Fruit fly (Drosophila melanogaster) whole organism, embryonic: ENCODE data around the gene CG5096.

Source experiments
- Awh ChIP-seq: fragments of 200-800 bp; sonication (Bioruptor generic); IDR thresholded peaks from 2 replicates; pipeline ENCODE4, ENCODE4 v1.3.6; 2022; ENCODE audit warnings: missing biosample characterization, missing genetic modification characterization
- Blimp-1 ChIP-seq: fragments of 200-800 bp; sonication (Bioruptor generic); optimal IDR thresholded peaks from 3 replicates; lab custom pipeline; 2018; ENCODE audit warnings: missing biosample characterization, missing genetic modification characterization, mild to moderate bottlenecking, moderate library complexity, missing genetic modification reagents
- CG1024 ChIP-seq: fragments of 200-800 bp; sonication (Bioruptor generic); IDR thresholded peaks from 2 replicates; pipeline ENCODE4 v1.3.6; 2022; ENCODE audit warnings: missing biosample characterization, missing genetic modification characterization
- CG10462 ChIP-seq: fragments of 200-800 bp; sonication (Bioruptor generic); optimal IDR thresholded peaks from 2 replicates; lab custom pipeline; 2016; ENCODE audit warnings: missing biosample characterization, missing genetic modification characterization
- CG10654 ChIP-seq: fragments of 200-800 bp; sonication (Bioruptor generic); optimal IDR thresholded peaks from 2 replicates; lab custom pipeline; 2016; ENCODE audit warnings: missing biosample characterization, missing genetic modification characterization
- CG11560 ChIP-seq: fragments of 200-800 bp; sonication (Bioruptor generic); IDR thresholded peaks from 3 replicates; pipeline ENCODE4 v1.3.6; 2022; ENCODE audit warnings: missing biosample characterization, missing genetic modification characterization
- CG1233 ChIP-seq: fragments of 200-800 bp; sonication (Bioruptor generic); optimal IDR thresholded peaks from 4 replicates; lab custom pipeline; 2018; ENCODE audit warnings: missing biosample characterization, mild to moderate bottlenecking, missing genetic modification characterization
- CG12744 ChIP-seq: fragments of 200-800 bp; sonication (Bioruptor generic); optimal IDR thresholded peaks from 2 replicates; lab custom pipeline; 2016; ENCODE audit warnings: missing biosample characterization, missing genetic modification characterization
- CG13894 ChIP-seq: fragments of 200-800 bp; sonication (Bioruptor generic); optimal IDR thresholded peaks from 3 replicates; lab custom pipeline; 2018; ENCODE audit warnings: missing biosample characterization, mild to moderate bottlenecking, missing genetic modification characterization, moderate library complexity
- CG14710 ChIP-seq: fragments of 200-800 bp; sonication (Bioruptor generic); optimal IDR thresholded peaks from 3 replicates; lab custom pipeline; 2019; ENCODE audit warnings: missing biosample characterization, mild to moderate bottlenecking, missing genetic modification characterization, moderate library complexity
- CG15601 ChIP-seq: fragments of 200-800 bp; sonication (Bioruptor generic); optimal IDR thresholded peaks from 3 replicates; lab custom pipeline; 2019; ENCODE audit warnings: missing biosample characterization, mild to moderate bottlenecking, missing genetic modification characterization, moderate library complexity
- CG15696 ChIP-seq: fragments of 200-800 bp; sonication (Bioruptor generic); optimal IDR thresholded peaks from 2 replicates; lab custom pipeline; 2019; ENCODE audit warnings: missing biosample characterization, mild to moderate bottlenecking, missing genetic modification characterization, moderate library complexity
- CG17385 ChIP-seq: fragments of 200-800 bp; sonication (Bioruptor generic); optimal IDR thresholded peaks from 3 replicates; lab custom pipeline; 2018; ENCODE audit warnings: missing biosample characterization, mild to moderate bottlenecking, missing genetic modification characterization
- CG17802 ChIP-seq: fragments of 200-800 bp; sonication (Bioruptor generic); optimal IDR thresholded peaks from 2 replicates; lab custom pipeline; 2018; ENCODE audit warnings: missing biosample characterization, mild to moderate bottlenecking, missing genetic modification characterization, moderate library complexity
- CG30020 ChIP-seq: fragments of 200-800 bp; optimal IDR thresholded peaks from 2 replicates; lab custom pipeline; 2019; ENCODE audit warnings: missing biosample characterization, mild to moderate bottlenecking, missing genetic modification characterization, moderate library complexity
- CG33213 ChIP-seq: fragments of 200-800 bp; sonication (Bioruptor generic); optimal IDR thresholded peaks from 3 replicates; lab custom pipeline; 2016; ENCODE audit warnings: missing biosample characterization, missing genetic modification characterization
- CG33557 ChIP-seq: fragments of 200-800 bp; sonication (Bioruptor generic); optimal IDR thresholded peaks from 2 replicates; lab custom pipeline; 2019; ENCODE audit warnings: missing biosample characterization, mild to moderate bottlenecking, missing genetic modification characterization, moderate library complexity
- CG34224 ChIP-seq: fragments of 200-800 bp; sonication (Bioruptor generic); IDR thresholded peaks from 3 replicates; pipeline ENCODE4 v1.3.6; 2022; ENCODE audit warnings: missing biosample characterization, missing genetic modification characterization; ENCODE audit not compliant: partially characterized antibody
- CG34376 ChIP-seq: fragments of 200-800 bp; sonication (Bioruptor generic); optimal IDR thresholded peaks from 2 replicates; lab custom pipeline; 2018; ENCODE audit warnings: missing biosample characterization, mild to moderate bottlenecking, missing genetic modification characterization
- CG7372 ChIP-seq: fragments of 200-800 bp; sonication (Bioruptor generic); IDR thresholded peaks from 2 replicates; pipeline ENCODE4 v1.3.6; 2022; ENCODE audit warnings: missing biosample characterization, missing genetic modification characterization
- CG7963 ChIP-seq: fragments of 200-800 bp; sonication (Bioruptor generic); IDR thresholded peaks from 3 replicates; pipeline ENCODE4 v1.3.6; 2022; ENCODE audit warnings: missing biosample characterization, missing genetic modification characterization; ENCODE audit not compliant: partially characterized antibody
- CG8478 ChIP-seq: fragments of >200 bp; optimal IDR thresholded peaks from 2 replicates; lab custom pipeline; 2018
- CG9817 ChIP-seq: fragments of 200-800 bp; sonication (Bioruptor generic); optimal IDR thresholded peaks from 2 replicates; lab custom pipeline; 2018; ENCODE audit warnings: missing biosample characterization, mild to moderate bottlenecking, missing genetic modification characterization, moderate library complexity
- E2f2 ChIP-seq: fragments of 200-800 bp; sonication (Bioruptor generic); IDR thresholded peaks from 2 replicates; pipeline ENCODE4 v1.3.6; 2022; ENCODE audit warnings: missing biosample characterization, missing genetic modification characterization
- Eip74EF ChIP-seq, 2 experiments: fragments of 200-800 bp in 1 of 2; fragments of >200 bp in 1 of 2; sonication (Bioruptor generic) in 1 of 2; optimal IDR thresholded peaks; 2 replicates each; lab custom pipeline; 2017 to 2019; ENCODE audit warnings: missing biosample characterization in 2 of 2, missing genetic modification characterization in 2 of 2, mild to moderate bottlenecking in 1 of 2, moderate library complexity in 1 of 2
- Ets65A ChIP-seq: fragments of 200-800 bp; sonication (Bioruptor generic); peaks from one replicate; lab custom pipeline; 2016; ENCODE audit warnings: missing biosample characterization, missing genetic modification characterization
- H2.0 ChIP-seq: fragments of 200-800 bp; sonication (Bioruptor generic); IDR thresholded peaks from 2 replicates; pipeline ENCODE4 v1.3.6; 2022; ENCODE audit warnings: missing biosample characterization, missing genetic modification characterization
- MBD-R2 ChIP-seq: fragments of 200-800 bp; sonication (Bioruptor generic); IDR thresholded peaks from 2 replicates; pipeline ENCODE4 v1.3.6; 2022; ENCODE audit warnings: missing biosample characterization, missing genetic modification characterization
- Med ChIP-seq: fragments of 200-800 bp; sonication (Bioruptor generic); peaks from one replicate; lab custom pipeline; 2016; ENCODE audit warnings: missing biosample characterization, missing genetic modification characterization, mild to moderate bottlenecking, inconsistent platforms, moderate library complexity
- NC2β ChIP-seq: fragments of 200-800 bp; sonication (Bioruptor generic); optimal IDR thresholded peaks from 2 replicates; lab custom pipeline; 2016; ENCODE audit warnings: missing biosample characterization, missing genetic modification characterization
- Oli ChIP-seq: fragments of 200-800 bp; sonication (Bioruptor generic); optimal IDR thresholded peaks from 2 replicates; lab custom pipeline; 2018; ENCODE audit warnings: missing biosample characterization, mild to moderate bottlenecking, missing genetic modification characterization, moderate library complexity
- Ptx1 ChIP-seq: fragments of 200-800 bp; sonication (Bioruptor generic); IDR thresholded peaks from 2 replicates; pipeline ENCODE4 v1.3.6; 2022; ENCODE audit warnings: missing biosample characterization, missing genetic modification characterization
- Ravus ChIP-seq: fragments of 200-800 bp; sonication (Bioruptor generic); IDR thresholded peaks from 2 replicates; pipeline ENCODE4 v1.3.6; 2022; ENCODE audit warnings: missing biosample characterization, missing genetic modification characterization
- abd-A ChIP-seq: fragments of 200-800 bp; sonication (Bioruptor generic); optimal IDR thresholded peaks from 3 replicates; lab custom pipeline; 2019; ENCODE audit warnings: missing biosample characterization, mild to moderate bottlenecking, missing genetic modification characterization, moderate library complexity
- az2 ChIP-seq: fragments of 200-800 bp; sonication (Bioruptor generic); optimal IDR thresholded peaks from 3 replicates; lab custom pipeline; 2016; ENCODE audit warnings: missing biosample characterization, missing genetic modification characterization
- dpn ChIP-seq, 2 experiments: fragments of 200-800 bp; sonication (Bioruptor generic); optimal IDR thresholded peaks; 3 replicates each; lab custom pipeline; 2016; ENCODE audit warnings: missing biosample characterization in 2 of 2, missing genetic modification characterization in 2 of 2
- en ChIP-seq: fragments of 200-800 bp; sonication (Bioruptor generic); optimal IDR thresholded peaks from 2 replicates; lab custom pipeline; 2016; ENCODE audit warnings: missing biosample characterization, missing genetic modification characterization
- eve ChIP-seq, 2 experiments: fragments of >200 bp; optimal IDR thresholded peaks; 2 replicates each; lab custom pipeline; 2017; ENCODE audit warnings: missing biosample characterization in 2 of 2, missing genetic modification characterization in 2 of 2
- kay ChIP-seq: fragments of 200-800 bp; sonication (Bioruptor generic); optimal IDR thresholded peaks from 2 replicates; lab custom pipeline; 2016; ENCODE audit warnings: missing biosample characterization, missing genetic modification characterization
- ken ChIP-seq: fragments of 200-800 bp; sonication (Bioruptor generic); IDR thresholded peaks from 3 replicates; pipeline ENCODE4 v1.3.6; 2022; ENCODE audit warnings: missing biosample characterization, missing genetic modification characterization
- lmd ChIP-seq: fragments of 200-800 bp; sonication (Bioruptor generic); IDR thresholded peaks from 2 replicates; pipeline ENCODE4 v1.3.6; 2022; ENCODE audit warnings: missing biosample characterization, missing genetic modification characterization
- psq ChIP-seq: fragments of 200-800 bp; sonication (Bioruptor generic); optimal IDR thresholded peaks from 2 replicates; lab custom pipeline; 2017; ENCODE audit warnings: missing biosample characterization, missing genetic modification characterization
- sd ChIP-seq: fragments of 200-800 bp; sonication (Bioruptor generic); optimal IDR thresholded peaks from 3 replicates; lab custom pipeline; 2018; ENCODE audit warnings: missing biosample characterization, mild to moderate bottlenecking, missing genetic modification characterization, moderate library complexity
- sisA ChIP-seq: fragments of 200-800 bp; sonication (Bioruptor generic); IDR thresholded peaks from 2 replicates; pipeline ENCODE4 v1.3.6; 2022; ENCODE audit warnings: missing biosample characterization, missing genetic modification characterization
- sob ChIP-seq: fragments of 200-800 bp; sonication (Bioruptor generic); IDR thresholded peaks from 2 replicates; pipeline ENCODE4 v1.3.6; 2022; ENCODE audit warnings: missing biosample characterization, missing genetic modification characterization
- tio ChIP-seq: fragments of 200-800 bp; sonication (Bioruptor generic); optimal IDR thresholded peaks from 2 replicates; lab custom pipeline; 2017; ENCODE audit warnings: missing biosample characterization, missing genetic modification characterization, inconsistent platforms
- tna ChIP-seq: fragments of 200-800 bp; sonication (Bioruptor generic); IDR thresholded peaks from 2 replicates; pipeline ENCODE4 v1.3.6; 2022; ENCODE audit warnings: missing biosample characterization, missing genetic modification characterization; ENCODE audit not compliant: partially characterized antibody
- vnd ChIP-seq: fragments of 200-800 bp; sonication (Bioruptor generic); IDR thresholded peaks from 3 replicates; pipeline ENCODE4 v1.3.6; 2022; ENCODE audit warnings: missing biosample characterization, missing genetic modification characterization; ENCODE audit not compliant: partially characterized antibody
- zen ChIP-seq: fragments of 200-800 bp; sonication (Bioruptor generic); optimal IDR thresholded peaks from 3 replicates; lab custom pipeline; 2018; ENCODE audit warnings: missing biosample characterization, mild to moderate bottlenecking, missing genetic modification characterization, moderate library complexity

CG5096 gene

DNA sequence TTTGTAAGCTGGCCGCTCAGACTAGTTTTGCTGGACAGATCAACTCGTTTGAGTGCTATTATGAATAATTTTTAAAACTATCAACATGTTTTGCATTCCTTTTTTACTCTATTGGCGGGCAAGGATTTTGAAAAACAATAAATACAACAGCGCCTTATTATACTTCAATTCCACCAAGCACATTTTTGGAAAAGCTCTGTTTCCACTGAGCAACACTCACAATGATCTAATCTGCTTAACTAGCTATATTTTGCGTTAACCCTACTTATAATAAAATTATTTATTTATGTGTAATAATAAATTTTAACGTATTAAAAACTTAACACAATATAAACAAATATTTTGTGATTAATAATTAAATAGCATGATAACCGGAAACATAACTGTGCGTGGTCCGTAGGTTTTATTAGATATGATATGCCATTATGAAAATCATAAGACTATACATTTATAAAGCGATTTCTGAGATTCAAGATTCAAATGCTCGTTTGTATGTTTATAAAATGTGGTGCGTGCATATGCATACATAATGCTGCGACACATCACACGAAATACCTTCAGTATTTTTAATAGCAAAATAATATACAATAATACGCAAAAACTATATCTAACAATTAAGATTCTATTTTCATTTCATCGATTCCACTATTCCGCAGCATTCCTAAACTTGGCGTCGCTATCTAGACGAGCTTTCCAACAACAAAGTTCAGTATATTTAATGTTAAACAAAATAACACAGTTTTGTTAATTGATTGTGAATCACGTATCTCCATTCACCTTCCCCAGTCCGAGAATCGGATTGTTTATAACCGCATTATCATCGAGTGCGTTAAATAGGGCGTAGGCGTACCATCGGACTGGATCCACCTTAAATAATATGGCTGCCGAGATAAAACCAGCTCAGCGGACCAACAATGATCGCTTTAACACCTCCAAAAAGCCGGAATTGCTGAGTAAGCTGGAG is 40.9 kb downstream of the CG5096 start, which contains the start of the genes pie and Wdfy2 (continued):
- no peak for TF ChIP-seq abd-A (tag; lab: Kevin White, UChicago)
- TF ChIP-seq psq (GFP tag; lab: Kevin White, UChicago) = no peak
- no peak for TF ChIP-seq CG33557
- TF ChIP-seq CG12744 (GFP tag; lab: Kevin White, UChicago) = no peak
- no peak for TF ChIP-seq CG7963 (GFP tag; lab: Robert Waterston, UW)
- TF ChIP-seq Med (GFP tag; lab: Kevin White, UChicago) = peak; percentile 65
- TF ChIP-seq MBD-R2 (GFP tag; lab: Robert Waterston, UW) = peak; percentile 40; the same call in 1 of the 2 replicates
- TF ChIP-seq CG1233 (GFP tag; lab: Kevin White, UChicago) = no peak
- no peak for TF ChIP-seq Ravus (GFP tag; lab: Robert Waterston, UW)
- TF ChIP-seq az2 (GFP tag; lab: Kevin White, UChicago) = no peak
- no peak for TF ChIP-seq CG34224 (GFP tag; lab: Robert Waterston, UW)
- no peak for TF ChIP-seq CG15696
- TF ChIP-seq CG10462 (GFP tag; lab: Kevin White, UChicago) = no peak
- TF ChIP-seq CG34376 (GFP tag; lab: Kevin White, UChicago) = no peak
- TF ChIP-seq CG15601 (tag; lab: Kevin White, UChicago) = no peak
- TF ChIP-seq NC2β = no peak
- TF ChIP-seq H2.0 (GFP tag; lab: Robert Waterston, UW) = no peak
- 0 out of 2 replicates have a peak, but pooled peaks have one; percentile 28 for TF ChIP-seq Ptx1 (GFP tag; lab: Robert Waterston, UW)
- no peak for TF ChIP-seq CG17385 (GFP tag; lab: Kevin White, UChicago)
- TF ChIP-seq tio (GFP tag; lab: Kevin White, UChicago) = no peak
- TF ChIP-seq E2f2 (GFP tag; lab: Robert Waterston, UW) = peak; percentile 79
- TF ChIP-seq CG9817 (tag; lab: Kevin White, UChicago) = no peak
- TF ChIP-seq Awh (GFP tag; lab: Robert Waterston, UW) = no peak
- TF ChIP-seq Ets65A (GFP tag; lab: Kevin White, UChicago) = no peak
- no peak for TF ChIP-seq CG10654 (GFP tag; lab: Kevin White, UChicago)
- TF ChIP-seq tna (GFP tag; lab: Robert Waterston, UW) = no peak
- peak; percentile 15 for TF ChIP-seq zen
- TF ChIP-seq ken (GFP tag; lab: Robert Waterston, UW) = no peak
- TF ChIP-seq dpn (GFP tag; optimal IDR thresholded peaks at IDR 0.05; lab: Kevin White, UChicago) = no peak
- TF ChIP-seq vnd (GFP tag; lab: Robert Waterston, UW) = no peak
- TF ChIP-seq Oli (tag; lab: Kevin White, UChicago) = no peak
- TF ChIP-seq sob (GFP tag; lab: Robert Waterston, UW) = no peak
- no peak for TF ChIP-seq sd
- peak in 1 of 2 experiments; percentile 88 for TF ChIP-seq Eip74EF (GFP tag; optimal IDR thresholded peaks at IDR 0.05; lab: Kevin White, UChicago)
- no peak for TF ChIP-seq lmd (GFP tag; lab: Robert Waterston, UW)
- TF ChIP-seq sisA (GFP tag; lab: Robert Waterston, UW) = no peak; the same call in 1 of the 2 replicates
- TF ChIP-seq CG1024 (GFP tag; lab: Robert Waterston, UW) = peak; percentile 89
- peak; percentile 39 for TF ChIP-seq CG14710 (tag; lab: Kevin White, UChicago)
- TF ChIP-seq en (GFP tag; lab: Kevin White, UChicago) = no peak
- no peak for TF ChIP-seq Blimp-1 (GFP tag; lab: Kevin White, UChicago)
- no peak for TF ChIP-seq CG7372 (GFP tag; lab: Robert Waterston, UW)
- TF ChIP-seq CG17802 (tag; lab: Kevin White, UChicago) = peak; percentile 92
- no peak for TF ChIP-seq eve (GFP tag; optimal IDR thresholded peaks at IDR 0.05; lab: Kevin White, UChicago)
- no peak for TF ChIP-seq CG13894 (tag; lab: Kevin White, UChicago)
- TF ChIP-seq CG11560 (tag; lab: Robert Waterston, UW) = no peak
- no peak for TF ChIP-seq kay (GFP tag; lab: Kevin White, UChicago)
- peak; percentile 97 for TF ChIP-seq CG30020
- TF ChIP-seq CG33213 (GFP tag; lab: Kevin White, UChicago) = no peak
- TF ChIP-seq CG8478 (lab: Kevin White, UChicago) = no peak
